Fruit fly (Drosophila melanogaster): Measurements from ENCODE around the gene CG3021.

- TF ChIP-seq psq (optimal IDR thresholded peaks at IDR 0.05) (no peak), pan (optimal IDR thresholded peaks at IDR 0.05) (no peak), EcR (GFP tag; optimal IDR thresholded peaks at IDR 0.05) (no peak), Dll (optimal IDR thresholded peaks at IDR 0.05) (no peak), usp (GFP tag; optimal IDR thresholded peaks at IDR 0.05) (no peak)
Measured at dm6 chrX:1056338-1056737, 29.7 kb downstream of the CG3021 start.

Measured in whole organism.